Worm (Caenorhabditis elegans): ENCODE results near the gene ZC196.5.
"Not testable (repeated sequence)": the region's sequence is repeated elsewhere in the genome, so short reads cannot be mapped to it uniquely, and the experiment has no call there.

ce11 chrV:8696218-8696617, 33.0 kb upstream of the ZC196.5 start, which contains the start of gene ZC190.10:
- not testable (repeated sequence) for TF ChIP-seq elt-4 (tag; optimal IDR thresholded peaks at IDR 0.05); fkh-10 (GFP tag; optimal IDR thresholded peaks at IDR 0.05)
